Fruit fly (Drosophila melanogaster) whole organism, adult: ENCODE data around the gene TTLL4A.

ENCODE experiments used
- CG11617 ChIP-seq: fragments of 200-800 bp; sonication (Bioruptor generic); optimal IDR thresholded peaks from 2 replicates; lab custom pipeline; 2017; ENCODE audit warnings: mild to moderate bottlenecking, missing biosample characterization, missing genetic modification reagents, missing genetic modification characterization
- CG12768 ChIP-seq: fragments of 200-800 bp; sonication (Bioruptor generic); optimal IDR thresholded peaks from 2 replicates; lab custom pipeline; 2017; ENCODE audit warnings: missing biosample characterization, missing genetic modification characterization, mild to moderate bottlenecking, moderate library complexity, missing genetic modification reagents
- CG14711 ChIP-seq: fragments of 200-800 bp; sonication (Bioruptor generic); optimal IDR thresholded peaks from 2 replicates; lab custom pipeline; 2018; ENCODE audit warnings: missing biosample characterization, mild to moderate bottlenecking, missing genetic modification characterization, moderate library complexity
- CG1620 ChIP-seq: fragments of 200-800 bp; sonication (Bioruptor generic); optimal IDR thresholded peaks from 2 replicates; lab custom pipeline; 2016; ENCODE audit warnings: missing biosample characterization, missing genetic modification characterization
- CG33017 ChIP-seq: fragments of 200-800 bp; sonication (Bioruptor generic); optimal IDR thresholded peaks from 2 replicates; lab custom pipeline; 2018; ENCODE audit warnings: missing biosample characterization, mild to moderate bottlenecking, missing genetic modification characterization, moderate library complexity
- CG5204 ChIP-seq: fragments of 200-800 bp; sonication (Bioruptor generic); optimal IDR thresholded peaks from 2 replicates; lab custom pipeline; 2016; ENCODE audit warnings: missing biosample characterization, missing genetic modification characterization
- CG7045 ChIP-seq: fragments of 200-800 bp; sonication (Bioruptor generic); optimal IDR thresholded peaks from 2 replicates; lab custom pipeline; 2017; ENCODE audit warnings: missing biosample characterization, mild to moderate bottlenecking, missing genetic modification characterization
- CG7101 ChIP-seq: fragments of 200-800 bp; sonication (Bioruptor generic); optimal IDR thresholded peaks from 2 replicates; lab custom pipeline; 2018; ENCODE audit warnings: missing biosample characterization, mild to moderate bottlenecking, missing genetic modification characterization, moderate library complexity
- Clk ChIP-seq: fragments of 200-800 bp; sonication (Bioruptor generic); optimal IDR thresholded peaks from 2 replicates; lab custom pipeline; 2017; ENCODE audit warnings: missing biosample characterization, missing genetic modification characterization
- Crg-1 ChIP-seq: fragments of 200-800 bp; sonication (Bioruptor generic); optimal IDR thresholded peaks from 2 replicates; lab custom pipeline; 2016; ENCODE audit warnings: missing biosample characterization, missing genetic modification characterization
- Hr96 ChIP-seq: fragments of 200-800 bp; sonication (Bioruptor generic); optimal IDR thresholded peaks from 2 replicates; lab custom pipeline; 2016; ENCODE audit warnings: missing biosample characterization, missing genetic modification characterization
- Mnt ChIP-seq: fragments of 200-800 bp; sonication (Bioruptor generic); optimal IDR thresholded peaks from 2 replicates; lab custom pipeline; 2016; ENCODE audit warnings: missing biosample characterization, mild to moderate bottlenecking, missing genetic modification characterization
- bab1 ChIP-seq: fragments of 200-800 bp; sonication (Bioruptor generic); optimal IDR thresholded peaks from 3 replicates; lab custom pipeline; 2019; ENCODE audit warnings: missing biosample characterization, mild to moderate bottlenecking, missing genetic modification characterization, moderate library complexity
- cic ChIP-seq: fragments of 200-800 bp; sonication (Bioruptor generic); optimal IDR thresholded peaks from 2 replicates; lab custom pipeline; 2017; ENCODE audit warnings: missing biosample characterization, mild to moderate bottlenecking, missing genetic modification characterization, moderate library complexity
- cnc ChIP-seq, 2 experiments: fragments of >200 bp; optimal IDR thresholded peaks; 2 replicates each; lab custom pipeline; 2017
- kay ChIP-seq: fragments of 200-800 bp; sonication (Bioruptor generic); peaks from one replicate; lab custom pipeline; 2016; ENCODE audit warnings: missing biosample characterization, missing genetic modification characterization, borderline replicate concordance
- ovo ChIP-seq: fragments of 200-800 bp; sonication (Bioruptor generic); optimal IDR thresholded peaks from 2 replicates; lab custom pipeline; 2016; ENCODE audit warnings: missing biosample characterization, missing genetic modification characterization
- pad ChIP-seq: fragments of 200-800 bp; sonication (Bioruptor generic); optimal IDR thresholded peaks from 3 replicates; lab custom pipeline; 2017; ENCODE audit warnings: missing biosample characterization, missing genetic modification characterization, mild to moderate bottlenecking, moderate library complexity, missing genetic modification reagents
- tj ChIP-seq: fragments of 200-800 bp; sonication (Bioruptor generic); optimal IDR thresholded peaks from 3 replicates; lab custom pipeline; 2017; ENCODE audit warnings: missing biosample characterization, mild to moderate bottlenecking, missing genetic modification characterization, moderate library complexity
- toe ChIP-seq: fragments of 200-800 bp; sonication (Bioruptor generic); optimal IDR thresholded peaks from 2 replicates; lab custom pipeline; 2016; ENCODE audit warnings: missing biosample characterization, missing genetic modification characterization

TTLL4A gene

DNA sequence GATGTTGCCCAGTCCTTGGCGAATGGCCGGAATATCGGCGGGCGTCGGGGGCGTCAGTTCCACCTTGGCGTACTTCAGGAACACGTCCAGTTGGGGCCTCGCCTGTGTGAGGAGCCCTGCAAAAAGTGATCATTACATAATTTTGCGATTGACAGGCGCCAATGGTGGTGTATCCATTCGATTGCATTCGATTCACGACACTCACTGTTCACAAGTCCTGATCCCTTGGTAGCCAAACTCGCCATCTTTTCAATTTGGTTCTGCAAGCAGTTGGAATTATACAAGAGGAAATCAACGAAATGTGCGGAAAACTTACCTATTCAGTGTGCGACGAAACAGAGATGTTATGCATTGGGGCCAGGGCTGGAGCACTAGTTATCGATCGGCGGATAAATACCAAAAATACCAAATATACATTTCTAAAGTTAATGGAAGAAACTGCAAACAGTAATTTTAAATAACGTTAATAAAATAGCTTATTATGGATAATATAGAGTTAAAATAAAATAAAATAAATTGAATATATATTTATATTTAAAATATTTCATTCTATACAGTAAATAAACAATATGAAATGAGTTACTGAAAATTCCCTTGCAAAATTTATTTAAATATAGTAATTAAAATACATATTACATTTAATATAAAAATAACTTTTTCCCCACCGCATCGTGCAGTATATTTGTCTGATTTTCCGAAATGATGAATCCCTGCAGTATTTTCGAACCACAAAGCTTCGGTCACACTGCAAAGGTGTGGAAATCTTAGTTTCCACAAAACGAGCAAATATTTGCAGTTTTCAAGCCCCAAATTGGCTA, 12.9 kb upstream of the TTLL4A start, which contains the start of the genes ATPsynG and SCAR:
Gene ATPsynG (minus strand): TSS at position 354 of the 818 bp plus-strand sequence.
Gene SCAR (plus strand): TSS at position 727 of the 818 bp plus-strand sequence.
- TF ChIP-seq CG14711, result no peak
- TF ChIP-seq tj (GFP tag; lab: Kevin White, UChicago), result no peak
- no peak for TF ChIP-seq Hr96
- no peak for TF ChIP-seq bab1 (GFP tag; lab: Kevin White, UChicago)
- no peak for TF ChIP-seq Clk
- TF ChIP-seq Mnt (GFP tag; lab: Kevin White, UChicago), result no peak
- TF ChIP-seq kay (GFP tag; lab: Kevin White, UChicago), result no peak
- TF ChIP-seq CG12768 (GFP tag; lab: Kevin White, UChicago), result no peak
- no peak for TF ChIP-seq CG7045 (GFP tag; lab: Kevin White, UChicago)
- TF ChIP-seq ovo (GFP tag; lab: Kevin White, UChicago), result no peak
- TF ChIP-seq cnc (optimal IDR thresholded peaks at IDR 0.05; lab: Kevin White, UChicago), result no peak
- TF ChIP-seq CG33017, result no peak
- no peak for TF ChIP-seq cic (GFP tag; lab: Kevin White, UChicago)
- no peak for TF ChIP-seq CG11617 (GFP tag; lab: Kevin White, UChicago)
- TF ChIP-seq pad, result no peak
- TF ChIP-seq CG5204 (GFP tag; lab: Kevin White, UChicago), result no peak
- no peak for TF ChIP-seq CG1620 (GFP tag; lab: Kevin White, UChicago)

DNA sequence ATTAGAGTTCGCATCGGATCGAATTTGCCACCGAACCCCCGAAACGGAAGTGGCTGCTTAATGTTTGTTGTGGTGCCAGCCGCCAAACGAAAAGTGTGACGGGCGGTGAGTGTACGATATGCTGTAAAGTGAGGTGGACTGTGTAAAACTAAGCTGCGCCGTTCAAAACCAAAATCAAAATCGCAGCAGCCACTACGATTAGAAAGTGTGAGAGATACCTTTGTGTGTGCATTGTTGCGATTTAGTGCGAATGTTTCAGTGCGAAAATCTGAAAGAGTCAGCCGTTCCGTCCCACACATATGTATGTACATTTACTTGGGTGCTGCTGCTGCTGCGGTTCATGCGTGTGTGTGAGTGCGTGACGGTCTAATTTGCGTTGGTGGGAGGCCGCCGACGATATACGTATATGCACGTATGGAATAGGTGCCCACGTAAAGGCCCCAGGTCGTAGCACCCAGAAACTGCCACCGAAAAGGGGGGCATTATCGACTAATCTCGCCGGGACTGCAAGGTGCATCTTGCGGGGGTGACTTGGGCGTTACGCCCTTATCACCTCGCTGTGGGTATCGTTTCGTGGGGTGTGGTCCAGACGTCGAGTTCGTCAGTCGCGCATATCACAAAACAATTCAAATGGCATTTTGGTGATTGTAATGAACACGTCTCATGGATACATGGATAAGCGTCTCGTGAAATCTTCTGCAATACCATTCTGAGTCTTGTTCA, 12.2 kb upstream of the TTLL4A start:
- TF ChIP-seq Hr96, result no peak
- TF ChIP-seq cic (GFP tag; lab: Kevin White, UChicago), result peak; percentile 21
- TF ChIP-seq CG14711, result no peak
- no peak for TF ChIP-seq CG5204 (GFP tag; lab: Kevin White, UChicago)
- peak; percentile 33 for TF ChIP-seq tj (GFP tag; lab: Kevin White, UChicago)
- no peak for TF ChIP-seq toe
- TF ChIP-seq Crg-1 (GFP tag; lab: Kevin White, UChicago), result no peak
- peak; percentile 36 for TF ChIP-seq bab1 (GFP tag; lab: Kevin White, UChicago)
- TF ChIP-seq CG7045 (GFP tag; lab: Kevin White, UChicago), result no peak

DNA sequence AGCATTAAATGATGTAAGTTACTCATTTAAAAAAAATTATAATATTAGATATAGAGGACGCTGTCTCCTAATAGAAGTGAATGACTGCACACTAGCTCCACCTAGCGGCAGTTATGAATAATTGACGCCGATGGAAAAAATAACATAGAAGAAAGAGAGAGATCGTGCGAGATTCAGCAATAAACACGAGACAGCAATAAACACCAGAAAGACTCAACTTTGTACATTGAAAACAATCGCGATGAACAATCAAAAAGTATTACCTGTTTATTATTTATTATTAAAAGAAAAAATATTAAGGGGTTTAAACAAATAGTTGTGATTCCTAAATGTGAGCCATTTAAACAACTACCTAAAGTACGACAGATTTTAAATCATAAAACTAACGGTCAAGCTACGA, 3.1 kb upstream of the TTLL4A start:
- TF ChIP-seq CG12768 (GFP tag; lab: Kevin White, UChicago) (no peak), Hr96 (no peak), Crg-1 (GFP tag; lab: Kevin White, UChicago) (no peak), CG1620 (GFP tag; lab: Kevin White, UChicago) (no peak), bab1 (GFP tag; lab: Kevin White, UChicago) (peak; percentile 35), ovo (GFP tag; lab: Kevin White, UChicago) (no peak), CG5204 (GFP tag; lab: Kevin White, UChicago) (no peak)

DNA sequence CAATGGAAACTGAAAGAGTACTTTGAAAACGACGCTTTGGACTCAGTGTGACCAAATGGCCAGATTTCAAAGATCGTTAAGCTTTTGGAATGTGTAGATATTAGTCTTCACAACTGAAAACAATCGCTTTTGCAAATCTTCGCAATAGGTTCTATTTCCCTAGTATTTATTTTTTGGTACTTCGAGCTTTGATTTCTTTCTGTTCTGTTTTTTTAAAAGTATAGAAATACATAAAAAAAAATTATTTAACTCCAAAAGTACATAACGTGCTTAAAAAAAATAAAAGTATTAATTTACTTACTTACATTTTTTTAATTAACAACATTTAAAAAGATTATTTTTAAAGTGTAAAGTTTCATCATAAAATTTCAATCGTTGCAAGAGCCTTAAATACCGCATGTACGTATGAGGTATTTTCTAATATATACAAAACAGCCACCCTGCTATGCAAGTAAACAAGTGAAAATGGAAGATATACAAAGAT, 1.8 kb upstream of the TTLL4A start, which contains the start of the genes piwi and CG12253:
Gene piwi (minus strand): TSS at position 51 of the 484 bp plus-strand sequence.
Gene CG12253 (plus strand): TSS at position 437 of the 484 bp plus-strand sequence.
- TF ChIP-seq toe (peak; percentile 1), CG1620 (GFP tag; lab: Kevin White, UChicago) (peak; percentile 17), Mnt (GFP tag; lab: Kevin White, UChicago) (no peak), CG11617 (GFP tag; lab: Kevin White, UChicago) (peak; percentile 50), Crg-1 (GFP tag; lab: Kevin White, UChicago) (no peak), CG7045 (GFP tag; lab: Kevin White, UChicago) (no peak), bab1 (GFP tag; lab: Kevin White, UChicago) (peak; percentile 71), CG7101 (tag; lab: Kevin White, UChicago) (peak; percentile 79), CG33017 (peak; percentile 74), CG14711 (peak; percentile 39)

DNA sequence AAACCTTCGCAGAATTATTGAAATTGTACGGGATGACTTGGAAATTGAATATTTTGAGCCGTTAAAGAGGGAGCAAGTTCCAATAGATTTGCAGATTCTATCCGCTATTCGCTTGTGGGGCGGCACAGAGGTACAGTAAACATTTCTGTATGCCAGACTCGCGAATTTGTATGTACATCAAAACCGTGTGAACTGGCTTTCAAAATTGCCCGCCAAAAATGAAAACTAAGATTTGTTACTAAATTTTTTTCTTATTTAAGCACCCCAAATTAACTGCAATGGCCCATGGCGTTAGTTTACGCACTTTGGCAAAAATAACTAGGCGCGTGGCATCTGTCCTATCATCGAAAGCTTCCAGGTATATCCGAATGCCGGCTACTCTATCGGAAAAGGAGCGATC, 1.2 kb upstream of the TTLL4A start:
- no peak for TF ChIP-seq Crg-1 (GFP tag; lab: Kevin White, UChicago)
- TF ChIP-seq CG7045 (GFP tag; lab: Kevin White, UChicago), result no peak
- TF ChIP-seq CG5204 (GFP tag; lab: Kevin White, UChicago), result no peak
- TF ChIP-seq ovo (GFP tag; lab: Kevin White, UChicago), result no peak
- no peak for TF ChIP-seq Hr96
- TF ChIP-seq pad, result no peak
- TF ChIP-seq CG33017, result no peak
- no peak for TF ChIP-seq toe
- TF ChIP-seq CG7101 (tag; lab: Kevin White, UChicago), result no peak
- TF ChIP-seq Mnt (GFP tag; lab: Kevin White, UChicago), result no peak
- no peak for TF ChIP-seq cnc (optimal IDR thresholded peaks at IDR 0.05; lab: Kevin White, UChicago)
